Fruit fly (Drosophila melanogaster): ENCODE results near the gene CG3526.

CG3526 gene

dm6 chrX:2915108-2915507, 24.5 kb downstream of the CG3526 start:
- TF ChIP-seq Ets98B (GFP tag; IDR thresholded peaks at IDR 0.05) (no peak), EcR (GFP tag; optimal IDR thresholded peaks at IDR 0.05) (no peak), CG9948 (tag; optimal IDR thresholded peaks at IDR 0.05) (no peak), CG8301 (tag; optimal IDR thresholded peaks at IDR 0.05) (no peak), rn (GFP tag; IDR thresholded peaks at IDR 0.05) (no peak), fd96Ca (GFP tag; IDR thresholded peaks at IDR 0.05) (no peak), Snoo (tag; optimal IDR thresholded peaks at IDR 0.05) (no peak), CG34367 (tag; optimal IDR thresholded peaks at IDR 0.05) (no peak), CG13204 (GFP tag; optimal IDR thresholded peaks at IDR 0.05) (no peak), CG8159 (tag; optimal IDR thresholded peaks at IDR 0.05) (no peak), CG14655 (GFP tag; optimal IDR thresholded peaks at IDR 0.05) (no peak), CG17806 (tag; optimal IDR thresholded peaks at IDR 0.05) (no peak), CG15710 (tag; optimal IDR thresholded peaks at IDR 0.05) (no peak), D1 (tag; optimal IDR thresholded peaks at IDR 0.05) (no peak), Pif1B (GFP tag; optimal IDR thresholded peaks at IDR 0.05) (no peak), CG32121 (GFP tag; IDR thresholded peaks at IDR 0.05) (no peak), CG4496 (GFP tag; IDR thresholded peaks at IDR 0.05) (no peak), CG10348 (GFP tag; IDR thresholded peaks at IDR 0.05) (no peak), Pif1A (GFP tag; optimal IDR thresholded peaks at IDR 0.05) (no peak), gl (tag; optimal IDR thresholded peaks at IDR 0.05) (no peak)

dm6 chrX:2918551-2918950, 28.0 kb downstream of the CG3526 start:
- no peak for TF ChIP-seq CG4496 (GFP tag; IDR thresholded peaks at IDR 0.05)
- TF ChIP-seq CG13204 (GFP tag; optimal IDR thresholded peaks at IDR 0.05): no peak
- TF ChIP-seq EcR (GFP tag; optimal IDR thresholded peaks at IDR 0.05): no peak
- TF ChIP-seq gl (tag; optimal IDR thresholded peaks at IDR 0.05): no peak
- no peak for TF ChIP-seq Pif1B (GFP tag; optimal IDR thresholded peaks at IDR 0.05)
- no peak for TF ChIP-seq Pif1A (GFP tag; optimal IDR thresholded peaks at IDR 0.05)
- TF ChIP-seq CG17806 (tag; optimal IDR thresholded peaks at IDR 0.05): no peak
- no peak for TF ChIP-seq CG14655 (GFP tag; optimal IDR thresholded peaks at IDR 0.05)
- no peak for TF ChIP-seq CG10348 (GFP tag; IDR thresholded peaks at IDR 0.05)
- TF ChIP-seq CG15710 (tag; optimal IDR thresholded peaks at IDR 0.05): no peak
- no peak for TF ChIP-seq CG32121 (GFP tag; IDR thresholded peaks at IDR 0.05)
- TF ChIP-seq CG8159 (tag; optimal IDR thresholded peaks at IDR 0.05): no peak
- TF ChIP-seq D1 (tag; optimal IDR thresholded peaks at IDR 0.05): no peak
- no peak for TF ChIP-seq Ets98B (GFP tag; IDR thresholded peaks at IDR 0.05)
- TF ChIP-seq CG12605 (GFP tag; IDR thresholded peaks at IDR 0.05): no peak
- no peak for TF ChIP-seq fd96Ca (GFP tag; IDR thresholded peaks at IDR 0.05)
- no peak for TF ChIP-seq CG8301 (tag; optimal IDR thresholded peaks at IDR 0.05)
- TF ChIP-seq Snoo (tag; optimal IDR thresholded peaks at IDR 0.05): no peak
- TF ChIP-seq rn (GFP tag; IDR thresholded peaks at IDR 0.05): no peak

dm6 chrX:2919742-2920141, 29.2 kb downstream of the CG3526 start, which contains the start of gene CG3588:
Gene CG3588 (plus strand): TSS chrX:2919770.
- no peak for TF ChIP-seq gl (tag; optimal IDR thresholded peaks at IDR 0.05)
- TF ChIP-seq D1 (tag; optimal IDR thresholded peaks at IDR 0.05): no peak
- no peak for TF ChIP-seq fd96Ca (GFP tag; IDR thresholded peaks at IDR 0.05)
- TF ChIP-seq Ets98B (GFP tag; IDR thresholded peaks at IDR 0.05): no peak
- no peak for TF ChIP-seq CG15710 (tag; optimal IDR thresholded peaks at IDR 0.05)
- no peak for TF ChIP-seq Snoo (tag; optimal IDR thresholded peaks at IDR 0.05)
- no peak for TF ChIP-seq Pif1A (GFP tag; optimal IDR thresholded peaks at IDR 0.05)
- TF ChIP-seq EcR (GFP tag; optimal IDR thresholded peaks at IDR 0.05): no peak
- TF ChIP-seq CG9948 (tag; optimal IDR thresholded peaks at IDR 0.05): no peak
- TF ChIP-seq CG12605 (GFP tag; IDR thresholded peaks at IDR 0.05): no peak
- TF ChIP-seq CG8301 (tag; optimal IDR thresholded peaks at IDR 0.05): no peak
- TF ChIP-seq CG13204 (GFP tag; optimal IDR thresholded peaks at IDR 0.05): no peak
- no peak for TF ChIP-seq CG32121 (GFP tag; IDR thresholded peaks at IDR 0.05)
- TF ChIP-seq CG34367 (tag; optimal IDR thresholded peaks at IDR 0.05): no peak
- no peak for TF ChIP-seq CG17806 (tag; optimal IDR thresholded peaks at IDR 0.05)
- TF ChIP-seq rn (GFP tag; IDR thresholded peaks at IDR 0.05): no peak
- TF ChIP-seq CG14655 (GFP tag; optimal IDR thresholded peaks at IDR 0.05): no peak
- TF ChIP-seq Pif1B (GFP tag; optimal IDR thresholded peaks at IDR 0.05): no peak

- no peak for TF ChIP-seq Pif1A (GFP tag; optimal IDR thresholded peaks at IDR 0.05)
- TF ChIP-seq CG4496 (GFP tag; IDR thresholded peaks at IDR 0.05): no peak
- TF ChIP-seq EcR (GFP tag; optimal IDR thresholded peaks at IDR 0.05): no peak
- no peak for TF ChIP-seq CG32121 (GFP tag; IDR thresholded peaks at IDR 0.05)
- TF ChIP-seq CG9948 (tag; optimal IDR thresholded peaks at IDR 0.05): no peak
- no peak for TF ChIP-seq D1 (tag; optimal IDR thresholded peaks at IDR 0.05)
Measured at dm6 chrX:2927158-2927557, 36.6 kb downstream of the CG3526 start, which contains the start of gene CG14424. Gene CG14424 (minus strand): TSS chrX:2927258.

dm6 chrX:2929496-2929895, 38.9 kb downstream of the CG3526 start, which contains the start of gene CG32793:
Gene CG32793 (plus strand): TSS chrX:2929796.
- TF ChIP-seq CG34367 (tag; optimal IDR thresholded peaks at IDR 0.05) (no peak), CG10348 (GFP tag; IDR thresholded peaks at IDR 0.05) (no peak), CG9948 (tag; optimal IDR thresholded peaks at IDR 0.05) (no peak), Pif1A (GFP tag; optimal IDR thresholded peaks at IDR 0.05) (no peak)

dm6 chrX:2934827-2935226, 44.3 kb downstream of the CG3526 start, which contains the start of gene CG3592:
Gene CG3592 (plus strand): TSS chrX:2935127.
- no peak for TF ChIP-seq Pif1B (GFP tag; optimal IDR thresholded peaks at IDR 0.05)
- no peak for TF ChIP-seq CG12605 (GFP tag; IDR thresholded peaks at IDR 0.05)
- TF ChIP-seq Pif1A (GFP tag; optimal IDR thresholded peaks at IDR 0.05): no peak
- TF ChIP-seq CG15710 (tag; optimal IDR thresholded peaks at IDR 0.05): no peak
- TF ChIP-seq rn (GFP tag; IDR thresholded peaks at IDR 0.05): no peak
- TF ChIP-seq Snoo (tag; optimal IDR thresholded peaks at IDR 0.05): no peak
- TF ChIP-seq CG8301 (tag; optimal IDR thresholded peaks at IDR 0.05): no peak
- no peak for TF ChIP-seq CG8159 (tag; optimal IDR thresholded peaks at IDR 0.05)
- no peak for TF ChIP-seq fd96Ca (GFP tag; IDR thresholded peaks at IDR 0.05)
- no peak for TF ChIP-seq CG14655 (GFP tag; optimal IDR thresholded peaks at IDR 0.05)
- no peak for TF ChIP-seq CG10348 (GFP tag; IDR thresholded peaks at IDR 0.05)
- TF ChIP-seq CG17806 (tag; optimal IDR thresholded peaks at IDR 0.05): no peak
- TF ChIP-seq Ets98B (GFP tag; IDR thresholded peaks at IDR 0.05): no peak
